Fruit fly (Drosophila melanogaster): ENCODE data around the gene BBS5.

BBS5 gene

dm6 chr3R:4821098-4821605, 5.0 kb downstream of the BBS5 start, which contains the start of gene CG14657 (continued):
- peak; percentile 18 for TF ChIP-seq mirr (GFP tag; optimal IDR thresholded peaks at IDR 0.05)
- TF ChIP-seq CG6791 (GFP tag; IDR thresholded peaks at IDR 0.05; ENCODE audit: partially characterized antibody): peak; percentile 89
- peak; percentile 43 for TF ChIP-seq CG10267 (tag; optimal IDR thresholded peaks at IDR 0.05)
- TF ChIP-seq CG2712 (tag; optimal IDR thresholded peaks at IDR 0.05): peak; percentile 80
- peak; percentile 64 for TF ChIP-seq CG10431 (GFP tag; optimal IDR thresholded peaks at IDR 0.05)
- TF ChIP-seq CG33213 (GFP tag; optimal IDR thresholded peaks at IDR 0.05): peak; percentile 79
- TF ChIP-seq Dref (GFP tag; IDR thresholded peaks at IDR 0.05): peak; percentile 96
- TF ChIP-seq CG14014 (GFP tag; IDR thresholded peaks at IDR 0.05): no peak
- TF ChIP-seq CG7372 (GFP tag; IDR thresholded peaks at IDR 0.05): no peak
- TF ChIP-seq PHDP (tag; optimal IDR thresholded peaks at IDR 0.05): no peak
- TF ChIP-seq CG8924 (tag; optimal IDR thresholded peaks at IDR 0.05): peak; percentile 51
- peak; percentile 44 for TF ChIP-seq CG6683 (GFP tag; optimal IDR thresholded peaks at IDR 0.05)
- peak; percentile 93 for TF ChIP-seq pzg (GFP tag; optimal IDR thresholded peaks at IDR 0.05)
- TF ChIP-seq CG8478 (optimal IDR thresholded peaks at IDR 0.05): peak; percentile 93
- TF ChIP-seq trem (tag; optimal IDR thresholded peaks at IDR 0.05): peak; percentile 74
- TF ChIP-seq knrl (GFP tag; IDR thresholded peaks at IDR 0.05; ENCODE audit: partially characterized antibody): peak; percentile 86
- TF ChIP-seq CG12391 (tag; optimal IDR thresholded peaks at IDR 0.05): no peak
- no peak for TF ChIP-seq peb (GFP tag; IDR thresholded peaks at IDR 0.05)
- TF ChIP-seq pho (GFP tag; optimal IDR thresholded peaks at IDR 0.05): peak; percentile 3
- peak in 1 of 3 experiments; percentile 90 for TF ChIP-seq Stat92E (GFP tag; optimal IDR thresholded peaks at IDR 0.05)
- no peak for TF ChIP-seq CG8290 (GFP tag; optimal IDR thresholded peaks at IDR 0.05)
- TF ChIP-seq CG8290 (tag; optimal IDR thresholded peaks at IDR 0.05): peak in 1 of 2 experiments; percentile 40
- peak; percentile 59 for TF ChIP-seq HmgD (GFP tag; optimal IDR thresholded peaks at IDR 0.05)
- peak; percentile 94 for TF ChIP-seq hbn (GFP tag; IDR thresholded peaks at IDR 0.05; ENCODE audit: partially characterized antibody)
- TF ChIP-seq run (tag; optimal IDR thresholded peaks at IDR 0.05): peak; percentile 17
- peak; percentile 82 for TF ChIP-seq gcm (GFP tag; optimal IDR thresholded peaks at IDR 0.05)
- TF ChIP-seq CG18262 (tag; optimal IDR thresholded peaks at IDR 0.05): no peak
- TF ChIP-seq Xrp1 (GFP tag; IDR thresholded peaks at IDR 0.05): no peak
- TF ChIP-seq Bteb2 (GFP tag; optimal IDR thresholded peaks at IDR 0.05): no peak
- peak; percentile 93 for TF ChIP-seq Scr (GFP tag; IDR thresholded peaks at IDR 0.05; ENCODE audit: partially characterized antibody)
- TF ChIP-seq CG32767 (GFP tag; IDR thresholded peaks at IDR 0.05): no peak
- TF ChIP-seq D (optimal IDR thresholded peaks at IDR 0.05): peak; percentile 76
- no peak for TF ChIP-seq D (GFP tag; optimal IDR thresholded peaks at IDR 0.05)
- TF ChIP-seq CG16779 (GFP tag; IDR thresholded peaks at IDR 0.05): no peak
- peak; percentile 39 for TF ChIP-seq CG10147 (GFP tag; optimal IDR thresholded peaks at IDR 0.05)
- TF ChIP-seq CG2129 (GFP tag; IDR thresholded peaks at IDR 0.05; ENCODE audit: partially characterized antibody): peak; percentile 84
- peak; percentile 23 for TF ChIP-seq nom (GFP tag; optimal IDR thresholded peaks at IDR 0.05)
- peak in 1 of 2 experiments; percentile 81 for TF ChIP-seq crp (GFP tag; optimal IDR thresholded peaks at IDR 0.05)
- TF ChIP-seq HLH4C (GFP tag; IDR thresholded peaks at IDR 0.05; ENCODE audit: partially characterized antibody): peak; percentile 95
- peak; percentile 75 for TF ChIP-seq Sin3A (optimal IDR thresholded peaks at IDR 0.05)
- peak; percentile 97 for TF ChIP-seq CG12155 (GFP tag; optimal IDR thresholded peaks at IDR 0.05)
- TF ChIP-seq CG12769 (tag; optimal IDR thresholded peaks at IDR 0.05): peak; percentile 4
- peak; percentile 3 for TF ChIP-seq salm (tag; optimal IDR thresholded peaks at IDR 0.05)
- TF ChIP-seq tna (GFP tag; IDR thresholded peaks at IDR 0.05; ENCODE audit: partially characterized antibody): peak; percentile 89
- TF ChIP-seq bbx (GFP tag; IDR thresholded peaks at IDR 0.05; ENCODE audit: partially characterized antibody): peak; percentile 96
- peak; percentile 81 for TF ChIP-seq Sry-δ (GFP tag; optimal IDR thresholded peaks at IDR 0.05)
- no peak for TF ChIP-seq z (GFP tag; IDR thresholded peaks at IDR 0.05)
- TF ChIP-seq CG7928 (GFP tag; optimal IDR thresholded peaks at IDR 0.05): no peak
- peak; percentile 21 for TF ChIP-seq CG10543 (GFP tag; optimal IDR thresholded peaks at IDR 0.05)
- peak; percentile 38 for TF ChIP-seq CG1603 (tag; optimal IDR thresholded peaks at IDR 0.05)
